Fruit fly (Drosophila melanogaster) whole organism, embryonic: Measurements from ENCODE around the gene CG11560.
A peak's percentile ranks its signal among the peaks of the same experiment; 100 is the strongest.

Experiments
- Ada2b ChIP-seq: fragments of 200-800 bp; sonication (Bioruptor generic); IDR thresholded peaks from 2 replicates; pipeline ENCODE4 v1.3.6; 2022; ENCODE audit warnings: missing biosample characterization, missing genetic modification characterization
- Blimp-1 ChIP-seq: fragments of 200-800 bp; sonication (Bioruptor generic); optimal IDR thresholded peaks from 3 replicates; lab custom pipeline; 2018; ENCODE audit warnings: missing biosample characterization, missing genetic modification characterization, mild to moderate bottlenecking, moderate library complexity, missing genetic modification reagents
- BtbVII ChIP-seq: fragments of 200-800 bp; sonication (Bioruptor generic); optimal IDR thresholded peaks from 3 replicates; lab custom pipeline; 2017; ENCODE audit warnings: missing biosample characterization, mild to moderate bottlenecking, missing genetic modification characterization
- C15 ChIP-seq: fragments of 200-800 bp; sonication (Bioruptor generic); IDR thresholded peaks from 3 replicates; pipeline ENCODE4 v1.3.6; 2022; ENCODE audit warnings: missing biosample characterization, missing genetic modification characterization
- CG10274 ChIP-seq: fragments of 200-800 bp; sonication (Bioruptor generic); optimal IDR thresholded peaks from 3 replicates; lab custom pipeline; 2017; ENCODE audit warnings: missing biosample characterization, mild to moderate bottlenecking, missing genetic modification characterization
- CG10321 ChIP-seq: fragments of 200-800 bp; sonication (Bioruptor generic); IDR thresholded peaks from 2 replicates; pipeline ENCODE4 v1.3.6; 2022; ENCODE audit warnings: missing biosample characterization, missing genetic modification characterization
- CG12236 ChIP-seq: fragments of 200-800 bp; sonication (Bioruptor generic); optimal IDR thresholded peaks from 2 replicates; lab custom pipeline; 2016; ENCODE audit warnings: missing biosample characterization, missing genetic modification characterization
- CG12769 ChIP-seq: fragments of 200-800 bp; sonication (Bioruptor generic); optimal IDR thresholded peaks from 2 replicates; lab custom pipeline; 2019; ENCODE audit warnings: missing biosample characterization, mild to moderate bottlenecking, missing genetic modification characterization, moderate library complexity
- CG1529 ChIP-seq: fragments of 200-800 bp; sonication (Bioruptor generic); optimal IDR thresholded peaks from 3 replicates; lab custom pipeline; 2018; ENCODE audit warnings: missing biosample characterization, missing genetic modification characterization
- CG18262 ChIP-seq: fragments of 200-800 bp; optimal IDR thresholded peaks from 3 replicates; lab custom pipeline; 2019; ENCODE audit warnings: missing biosample characterization, mild to moderate bottlenecking, missing genetic modification characterization, moderate library complexity
- CG2116 ChIP-seq: fragments of 200-800 bp; sonication (Bioruptor generic); optimal IDR thresholded peaks from 3 replicates; lab custom pipeline; 2018; ENCODE audit warnings: missing biosample characterization, mild to moderate bottlenecking, missing genetic modification characterization
- CG2199 ChIP-seq: fragments of 200-800 bp; sonication (Bioruptor generic); IDR thresholded peaks from 3 replicates; pipeline ENCODE4 v1.3.6; 2022; ENCODE audit warnings: missing biosample characterization, missing genetic modification characterization
- CG4328 ChIP-seq: fragments of 200-800 bp; sonication (Bioruptor generic); optimal IDR thresholded peaks from 3 replicates; lab custom pipeline; 2017; ENCODE audit warnings: missing biosample characterization, missing genetic modification reagents, missing genetic modification characterization
- CG4404 ChIP-seq: fragments of 200-800 bp; sonication (Bioruptor generic); IDR thresholded peaks from 2 replicates; pipeline ENCODE4 v1.3.6; 2022; ENCODE audit warnings: missing biosample characterization, missing genetic modification characterization
- CG7745 ChIP-seq: fragments of 200-800 bp; sonication (Bioruptor generic); optimal IDR thresholded peaks from 2 replicates; lab custom pipeline; 2018; ENCODE audit warnings: missing biosample characterization, mild to moderate bottlenecking, missing genetic modification characterization, moderate library complexity
- CG8089 ChIP-seq: fragments of 200-800 bp; sonication (Bioruptor generic); optimal IDR thresholded peaks from 3 replicates; lab custom pipeline; 2016; ENCODE audit warnings: missing biosample characterization, missing genetic modification characterization
- CG8359 ChIP-seq: fragments of 200-800 bp; sonication (Bioruptor generic); optimal IDR thresholded peaks from 2 replicates; lab custom pipeline; 2017; ENCODE audit warnings: missing biosample characterization, mild to moderate bottlenecking, missing genetic modification characterization, borderline replicate concordance
- CG9797 ChIP-seq: fragments of 200-800 bp; sonication (Bioruptor generic); optimal IDR thresholded peaks from 3 replicates; lab custom pipeline; 2018; ENCODE audit warnings: missing biosample characterization, mild to moderate bottlenecking, missing genetic modification characterization
- CG9876 ChIP-seq: fragments of 200-800 bp; sonication (Bioruptor generic); optimal IDR thresholded peaks from 2 replicates; lab custom pipeline; 2016; ENCODE audit warnings: missing biosample characterization, missing genetic modification characterization
- CHES-1-like ChIP-seq: fragments of 200-800 bp; sonication (Bioruptor generic); optimal IDR thresholded peaks from 2 replicates; lab custom pipeline; 2016; ENCODE audit warnings: missing biosample characterization, missing genetic modification characterization
- CTCF ChIP-seq: fragments of 200-800 bp; sonication (Bioruptor generic); optimal IDR thresholded peaks from 2 replicates; lab custom pipeline; 2017; ENCODE audit warnings: missing biosample characterization, mild to moderate bottlenecking, missing genetic modification characterization, moderate library complexity
- CrebB ChIP-seq: fragments of 200-800 bp; sonication (Bioruptor generic); optimal IDR thresholded peaks from 3 replicates; lab custom pipeline; 2018; ENCODE audit warnings: missing biosample characterization, mild to moderate bottlenecking, missing genetic modification characterization
- Drgx ChIP-seq: fragments of 200-800 bp; sonication (Bioruptor generic); IDR thresholded peaks from 2 replicates; pipeline ENCODE4 v1.3.6; 2022; ENCODE audit warnings: missing biosample characterization, missing genetic modification characterization
- Hmr ChIP-seq: fragments of 200-800 bp; sonication (Bioruptor generic); optimal IDR thresholded peaks from 3 replicates; lab custom pipeline; 2017; ENCODE audit warnings: mild to moderate bottlenecking, missing biosample characterization, missing genetic modification reagents, missing genetic modification characterization
- NC2α ChIP-seq: fragments of 200-800 bp; sonication (Bioruptor generic); optimal IDR thresholded peaks from 2 replicates; lab custom pipeline; 2016; ENCODE audit warnings: missing biosample characterization, missing genetic modification characterization
- Nf-YB ChIP-seq: fragments of 200-800 bp; sonication (Bioruptor generic); optimal IDR thresholded peaks from 3 replicates; lab custom pipeline; 2019; ENCODE audit warnings: missing biosample characterization, mild to moderate bottlenecking, missing genetic modification characterization, moderate library complexity
- Sox102F ChIP-seq: fragments of 200-800 bp; sonication (Bioruptor generic); optimal IDR thresholded peaks from 2 replicates; lab custom pipeline; 2018; ENCODE audit warnings: missing biosample characterization, mild to moderate bottlenecking, missing genetic modification characterization, moderate library complexity
- TFAM ChIP-seq: fragments of 200-800 bp; sonication (Bioruptor generic); optimal IDR thresholded peaks from 2 replicates; lab custom pipeline; 2017; ENCODE audit warnings: missing biosample characterization, missing genetic modification characterization, inconsistent platforms
- ap ChIP-seq: fragments of 200-800 bp; sonication (Bioruptor generic); IDR thresholded peaks from 2 replicates; pipeline ENCODE4 v1.3.6; 2022; ENCODE audit warnings: missing biosample characterization, missing genetic modification characterization
- ara ChIP-seq: fragments of 200-800 bp; sonication (Bioruptor generic); IDR thresholded peaks from 2 replicates; pipeline ENCODE4 v1.3.6; 2022; ENCODE audit warnings: missing biosample characterization, missing genetic modification characterization
- ash1 ChIP-seq: fragments of 200-800 bp; sonication (Bioruptor generic); optimal IDR thresholded peaks from 2 replicates; lab custom pipeline; 2018; ENCODE audit warnings: missing biosample characterization, mild to moderate bottlenecking, missing genetic modification characterization
- bab2 ChIP-seq: fragments of 200-800 bp; sonication (Bioruptor generic); optimal IDR thresholded peaks from 2 replicates; lab custom pipeline; 2016; ENCODE audit warnings: missing biosample characterization, missing genetic modification characterization
- bsh ChIP-seq, 2 experiments: fragments of 200-800 bp; sonication (Bioruptor generic); optimal IDR thresholded peaks; 2 replicates each; lab custom pipeline; 2017 to 2018; ENCODE audit warnings: mild to moderate bottlenecking in 2 of 2, missing biosample characterization in 2 of 2, missing genetic modification characterization in 2 of 2, moderate library complexity in 1 of 2
- da ChIP-seq: fragments of 200-800 bp; sonication (Bioruptor generic); optimal IDR thresholded peaks from 2 replicates; lab custom pipeline; 2016; ENCODE audit warnings: missing biosample characterization, missing genetic modification characterization
- danr ChIP-seq: fragments of 200-800 bp; sonication (Bioruptor generic); IDR thresholded peaks from 2 replicates; pipeline ENCODE4 v1.3.6; 2022; ENCODE audit warnings: missing biosample characterization, missing genetic modification characterization
- exex ChIP-seq: fragments of 200-800 bp; sonication (Bioruptor generic); optimal IDR thresholded peaks from 4 replicates; lab custom pipeline; 2018; ENCODE audit warnings: missing biosample characterization, mild to moderate bottlenecking, missing genetic modification characterization, moderate library complexity
- gce ChIP-seq: fragments of 200-800 bp; sonication (Bioruptor generic); IDR thresholded peaks from 3 replicates; pipeline ENCODE4 v1.3.6; 2022; ENCODE audit warnings: missing biosample characterization, missing genetic modification characterization
- gem ChIP-seq: fragments of 200-800 bp; sonication (Bioruptor generic); optimal IDR thresholded peaks from 2 replicates; lab custom pipeline; 2019; ENCODE audit warnings: missing biosample characterization, mild to moderate bottlenecking, missing genetic modification characterization, moderate library complexity
- gfzf ChIP-seq: fragments of 200-800 bp; sonication (Bioruptor generic); optimal IDR thresholded peaks from 2 replicates; lab custom pipeline; 2016; ENCODE audit warnings: missing biosample characterization, mild to moderate bottlenecking, missing genetic modification characterization, moderate library complexity
- jumu ChIP-seq: fragments of 200-800 bp; sonication (Bioruptor generic); optimal IDR thresholded peaks from 3 replicates; lab custom pipeline; 2016; ENCODE audit warnings: missing biosample characterization, missing genetic modification characterization
- ken ChIP-seq: fragments of 200-800 bp; sonication (Bioruptor generic); IDR thresholded peaks from 3 replicates; pipeline ENCODE4 v1.3.6; 2022; ENCODE audit warnings: missing biosample characterization, missing genetic modification characterization
- lab ChIP-seq: fragments of 200-800 bp; sonication (Bioruptor generic); optimal IDR thresholded peaks from 3 replicates; lab custom pipeline; 2017; ENCODE audit warnings: missing biosample characterization, missing genetic modification characterization, mild to moderate bottlenecking, moderate library complexity, missing genetic modification reagents
- lola ChIP-seq, 3 experiments: fragments of >200 bp in 2 of 3; fragments of 200-800 bp in 1 of 3; sonication (Bioruptor generic) in 1 of 3; optimal IDR thresholded peaks; 2 replicates each; lab custom pipeline; 2017 to 2019; ENCODE audit warnings: missing biosample characterization in 3 of 3, missing genetic modification characterization in 3 of 3, mild to moderate bottlenecking in 1 of 3, moderate library complexity in 1 of 3
- nom ChIP-seq: fragments of 200-800 bp; sonication (Bioruptor generic); optimal IDR thresholded peaks from 2 replicates; lab custom pipeline; 2017; ENCODE audit warnings: missing biosample characterization, missing genetic modification characterization, mild to moderate bottlenecking, moderate library complexity, missing genetic modification reagents
- pita ChIP-seq: fragments of 200-800 bp; sonication (Bioruptor generic); optimal IDR thresholded peaks from 2 replicates; lab custom pipeline; 2017; ENCODE audit warnings: missing biosample characterization, mild to moderate bottlenecking, missing genetic modification characterization
- sim ChIP-seq: fragments of 200-800 bp; sonication (Bioruptor generic); IDR thresholded peaks from 2 replicates; pipeline ENCODE4 v1.3.6; 2022; ENCODE audit warnings: missing biosample characterization, missing genetic modification characterization
- sisA ChIP-seq: fragments of 200-800 bp; sonication (Bioruptor generic); IDR thresholded peaks from 2 replicates; pipeline ENCODE4 v1.3.6; 2022; ENCODE audit warnings: missing biosample characterization, missing genetic modification characterization
- slbo ChIP-seq: fragments of 200-800 bp; sonication (Bioruptor generic); IDR thresholded peaks from 2 replicates; pipeline ENCODE4 v1.3.6; 2022; ENCODE audit warnings: missing biosample characterization, missing genetic modification characterization
- stc ChIP-seq: fragments of 200-800 bp; sonication (Bioruptor generic); IDR thresholded peaks from 2 replicates; pipeline ENCODE4 v1.3.6; 2022; ENCODE audit warnings: missing biosample characterization, missing genetic modification characterization
- tin ChIP-seq: fragments of 200-800 bp; sonication (Bioruptor generic); optimal IDR thresholded peaks from 3 replicates; lab custom pipeline; 2016; ENCODE audit warnings: missing biosample characterization, missing genetic modification characterization
- zen2 ChIP-seq: fragments of 200-800 bp; sonication (Bioruptor generic); IDR thresholded peaks from 3 replicates; pipeline ENCODE4 v1.3.6; 2022; ENCODE audit warnings: missing biosample characterization, missing genetic modification characterization; ENCODE audit not compliant: partially characterized antibody

Gene CG11560

dm6 chr3L:12073076-12073475 is 46.7 kb upstream of the CG11560 start (continued):
- TF ChIP-seq exex = no peak
- no peak for TF ChIP-seq CG10274 (GFP tag; lab: Kevin White, UChicago)
- no peak for TF ChIP-seq BtbVII (GFP tag; lab: Kevin White, UChicago)
- TF ChIP-seq NC2α = no peak
- no peak for TF ChIP-seq da (GFP tag; lab: Kevin White, UChicago)
- TF ChIP-seq CG4404 = 0 out of 2 replicates have a peak, but pooled peaks have one; percentile 6
- no peak for TF ChIP-seq CHES-1-like (GFP tag; lab: Kevin White, UChicago)
- TF ChIP-seq danr = no peak
- peak; percentile 13; the same call in 1 of the 2 replicates for TF ChIP-seq Ada2b (GFP tag; lab: Robert Waterston, UW)
- TF ChIP-seq CTCF (GFP tag; lab: Kevin White, UChicago) = no peak
- no peak for TF ChIP-seq Nf-YB (GFP tag; lab: Kevin White, UChicago)
- TF ChIP-seq CG12236 = no peak
- TF ChIP-seq ken (GFP tag; lab: Robert Waterston, UW) = no peak
- TF ChIP-seq gfzf (GFP tag; lab: Kevin White, UChicago) = no peak
- no peak for TF ChIP-seq zen2 (GFP tag; lab: Robert Waterston, UW)
- no peak for TF ChIP-seq CG10321
- no peak for TF ChIP-seq CG8089 (GFP tag; lab: Kevin White, UChicago)
- TF ChIP-seq sisA = peak; percentile 22; the same call in 1 of the 2 replicates
- no peak for TF ChIP-seq CG8359 (GFP tag; lab: Kevin White, UChicago)
- TF ChIP-seq jumu (GFP tag; lab: Kevin White, UChicago) = no peak
- TF ChIP-seq CG9797 (GFP tag; lab: Kevin White, UChicago) = no peak
- TF ChIP-seq TFAM = no peak
- no peak for TF ChIP-seq CG7745
- no peak for TF ChIP-seq CG2116 (GFP tag; lab: Kevin White, UChicago)
- TF ChIP-seq gem (tag; lab: Kevin White, UChicago) = peak; percentile 36
- TF ChIP-seq CG9876 (GFP tag; lab: Kevin White, UChicago) = no peak
- TF ChIP-seq Drgx (GFP tag; lab: Robert Waterston, UW) = peak; percentile 81
- TF ChIP-seq stc = 0 out of 2 replicates have a peak, but pooled peaks have one; percentile 16
- TF ChIP-seq CG12769 (tag; lab: Kevin White, UChicago) = no peak
- TF ChIP-seq gce = no peak
- TF ChIP-seq CG4328 = no peak
- TF ChIP-seq lab = no peak
- no peak for TF ChIP-seq nom (GFP tag; lab: Kevin White, UChicago)
- TF ChIP-seq Hmr (GFP tag; lab: Kevin White, UChicago) = no peak
- TF ChIP-seq sim (GFP tag; lab: Robert Waterston, UW) = no peak
- no peak for TF ChIP-seq CG18262 (tag; lab: Kevin White, UChicago)
- TF ChIP-seq bsh (GFP tag; optimal IDR thresholded peaks at IDR 0.05; lab: Kevin White, UChicago) = peak; percentile 14 to 26
- TF ChIP-seq lola (GFP tag; optimal IDR thresholded peaks at IDR 0.05; lab: Kevin White, UChicago) = no peak
- TF ChIP-seq ash1 = no peak
- TF ChIP-seq CG1529 (GFP tag; lab: Kevin White, UChicago) = no peak
- 0 out of 2 replicates have a peak, but pooled peaks have one; percentile 32 for TF ChIP-seq ara (GFP tag; lab: Robert Waterston, UW)
- TF ChIP-seq C15 (GFP tag; lab: Robert Waterston, UW) = 0 out of 3 replicates have a peak, but pooled peaks have one; percentile 32
- no peak for TF ChIP-seq tin (GFP tag; lab: Kevin White, UChicago)
- TF ChIP-seq pita (GFP tag; lab: Kevin White, UChicago) = no peak
- 0 out of 2 replicates have a peak, but pooled peaks have one; percentile 9 for TF ChIP-seq slbo (GFP tag; lab: Robert Waterston, UW)
- peak; percentile 33 for TF ChIP-seq Sox102F (GFP tag; lab: Kevin White, UChicago)
- no peak for TF ChIP-seq ap
- no peak for TF ChIP-seq Blimp-1 (GFP tag; lab: Kevin White, UChicago)
- TF ChIP-seq CrebB (tag; lab: Kevin White, UChicago) = no peak
- no peak for TF ChIP-seq bab2 (GFP tag; lab: Kevin White, UChicago)
- TF ChIP-seq CG2199 (GFP tag; lab: Robert Waterston, UW) = no peak
